Worm (Caenorhabditis elegans) whole organism, L1 larva: ENCODE data around the gene C05A2.4.
A peak's percentile ranks its signal among the peaks of the same experiment; 100 is the strongest.

Experiments
- C34B4.2 ChIP-seq: sonication (generic microtip); optimal IDR thresholded peaks from 2 replicates; lab custom pipeline; 2017; ENCODE audit warnings: mild to moderate bottlenecking, missing genetic modification characterization, missing compliant biosample characterization
- F16B12.6 ChIP-seq: fragments of 150-350 bp; optimal IDR thresholded peaks from 2 replicates; lab custom pipeline; 2014; ENCODE audit warnings: missing biosample characterization, missing genetic modification characterization
- Y116A8C.19 ChIP-seq: sonication (generic microtip); optimal IDR thresholded peaks from 2 replicates; lab custom pipeline; 2016; ENCODE audit warnings: missing compliant biosample characterization, missing genetic modification characterization, borderline replicate concordance
- aha-1 ChIP-seq: fragments of 150-350 bp; optimal IDR thresholded peaks from 2 replicates; lab custom pipeline; 2014; ENCODE audit warnings: missing biosample characterization, missing genetic modification characterization
- alr-1 ChIP-seq: fragments of 200-800 bp; sonication (Bioruptor generic); optimal IDR thresholded peaks from 2 replicates; lab custom pipeline; 2018; ENCODE audit warnings: borderline replicate concordance, mild to moderate bottlenecking, missing genetic modification characterization, missing compliant biosample characterization
- aly-2 ChIP-seq: fragments of 150-350 bp; optimal IDR thresholded peaks from 2 replicates; lab custom pipeline; 2014; ENCODE audit warnings: missing biosample characterization, missing genetic modification characterization
- blmp-1 ChIP-seq: fragments of 150-350 bp; optimal IDR thresholded peaks from 2 replicates; lab custom pipeline; 2014; ENCODE audit warnings: missing biosample characterization, missing genetic modification characterization
- ceh-63 ChIP-seq: fragments of 200-800 bp; sonication (Bioruptor generic); optimal IDR thresholded peaks from 2 replicates; lab custom pipeline; 2018; ENCODE audit warnings: mild to moderate bottlenecking, missing genetic modification characterization, missing compliant biosample characterization
- ceh-82 ChIP-seq, 3 experiments: fragments of 150-350 bp in 1 of 3; sonication (generic microtip) in 2 of 3; optimal IDR thresholded peaks; 2 replicates each; lab custom pipeline; 2014 to 2017; ENCODE audit warnings: missing biosample characterization in 3 of 3, missing genetic modification characterization in 3 of 3
- ceh-88 ChIP-seq: fragments of 200-800 bp; sonication (Bioruptor generic); IDR thresholded peaks from 2 replicates; pipeline ENCODE4 v1.3.6; 2022; ENCODE audit warnings: missing genetic modification characterization, missing compliant biosample characterization
- ces-1 ChIP-seq: fragments of 150-350 bp; optimal IDR thresholded peaks from 2 replicates; lab custom pipeline; 2014; ENCODE audit warnings: missing biosample characterization, missing genetic modification reagents, missing genetic modification characterization
- dpl-1 ChIP-seq, 3 experiments: fragments of 150-350 bp in 2 of 3; sonication (generic microtip) in 1 of 3; optimal IDR thresholded peaks; 2 replicates each; lab custom pipeline; 2014 to 2017; ENCODE audit warnings: missing biosample characterization in 3 of 3, missing genetic modification characterization in 3 of 3, missing genetic modification reagents in 3 of 3
- dsc-1 ChIP-seq: sonication (generic microtip); optimal IDR thresholded peaks from 2 replicates; lab custom pipeline; 2016; ENCODE audit warnings: mild to moderate bottlenecking, missing genetic modification characterization, missing compliant biosample characterization
- efl-1 ChIP-seq, 4 experiments: fragments of 150-350 bp; optimal IDR thresholded peaks in 3 of 4; peaks in 1 of 4; 1 replicate in 1 of 4; 2 replicates in 3 of 4; lab custom pipeline; 2014; ENCODE audit warnings: missing biosample characterization in 2 of 4, missing genetic modification characterization in 2 of 4, missing genetic modification reagents in 2 of 4
- efl-3 ChIP-seq: fragments of 200-800 bp; sonication (Bioruptor generic); optimal IDR thresholded peaks from 2 replicates; lab custom pipeline; 2018; ENCODE audit warnings: mild to moderate bottlenecking, missing genetic modification characterization, missing compliant biosample characterization
- elt-3 ChIP-seq, 6 experiments: fragments of 150-350 bp in 1 of 6; sonication (generic microtip); optimal IDR thresholded peaks; 2 replicates each; lab custom pipeline; 2017 to 2018; ENCODE audit warnings: missing biosample characterization in 6 of 6, missing genetic modification characterization in 6 of 6, inconsistent platforms in 1 of 6
- ets-5 ChIP-seq: fragments of 200-800 bp; sonication (Bioruptor generic); IDR thresholded peaks from 2 replicates; pipeline ENCODE4 v1.3.6; 2022; ENCODE audit warnings: missing genetic modification characterization, missing compliant biosample characterization
- fkh-10 ChIP-seq: sonication (generic microtip); optimal IDR thresholded peaks from 2 replicates; lab custom pipeline; 2017; ENCODE audit warnings: missing biosample characterization, missing genetic modification reagents, missing genetic modification characterization
- fkh-4 ChIP-seq: sonication (generic microtip); optimal IDR thresholded peaks from 2 replicates; lab custom pipeline; 2016; ENCODE audit warnings: missing compliant biosample characterization, missing genetic modification characterization, borderline replicate concordance
- fos-1 ChIP-seq: fragments of 150-350 bp; optimal IDR thresholded peaks from 2 replicates; lab custom pipeline; 2014; ENCODE audit warnings: missing biosample characterization, missing genetic modification characterization
- grh-1 ChIP-seq: fragments of 200-800 bp; sonication (Bioruptor generic); IDR thresholded peaks from 2 replicates; pipeline ENCODE4 v1.3.6; 2022; ENCODE audit warnings: missing genetic modification reagents, missing genetic modification characterization, missing compliant biosample characterization
- hlh-4 ChIP-seq: sonication (generic microtip); optimal IDR thresholded peaks from 2 replicates; lab custom pipeline; 2016; ENCODE audit warnings: mild to moderate bottlenecking, missing genetic modification characterization, missing compliant biosample characterization
- hpl-2 ChIP-seq: fragments of 150-350 bp; optimal IDR thresholded peaks from 2 replicates; lab custom pipeline; 2014; ENCODE audit warnings: missing biosample characterization, missing genetic modification reagents, missing genetic modification characterization
- irx-1 ChIP-seq: sonication (generic microtip); optimal IDR thresholded peaks from 2 replicates; lab custom pipeline; 2016; ENCODE audit warnings: missing genetic modification characterization, missing compliant biosample characterization
- lin-14 ChIP-seq: fragments of 200-800 bp; sonication (Bioruptor generic); optimal IDR thresholded peaks from 2 replicates; lab custom pipeline; 2018; ENCODE audit warnings: mild to moderate bottlenecking, missing genetic modification characterization, moderate library complexity, missing compliant biosample characterization
- lin-15B ChIP-seq: fragments of 150-350 bp; sonication (generic microtip); optimal IDR thresholded peaks from 3 replicates; lab custom pipeline; 2014; ENCODE audit warnings: missing biosample characterization, missing genetic modification characterization
- lin-39 ChIP-seq: fragments of 150-350 bp; optimal IDR thresholded peaks from 2 replicates; lab custom pipeline; 2014; ENCODE audit warnings: missing biosample characterization, missing genetic modification reagents, missing genetic modification characterization
- mef-2 ChIP-seq: fragments of 150-350 bp; optimal IDR thresholded peaks from 2 replicates; lab custom pipeline; 2014; ENCODE audit warnings: missing biosample characterization, missing genetic modification characterization
- nhr-19 ChIP-seq: fragments of 200-800 bp; sonication (Bioruptor generic); conservative IDR thresholded peaks from 2 replicates; pipeline ENCODE4 v1.3.6; 2022; ENCODE audit warnings: missing genetic modification characterization, missing compliant biosample characterization
- nhr-237 ChIP-seq: fragments of 150-350 bp; optimal IDR thresholded peaks from 2 replicates; lab custom pipeline; 2014; ENCODE audit warnings: missing biosample characterization, missing genetic modification characterization
- nhr-47 ChIP-seq: sonication (generic microtip); optimal IDR thresholded peaks from 2 replicates; lab custom pipeline; 2016; ENCODE audit warnings: mild to moderate bottlenecking, missing genetic modification characterization, moderate library complexity, missing compliant biosample characterization
- nhr-71 ChIP-seq: sonication (generic microtip); optimal IDR thresholded peaks from 2 replicates; lab custom pipeline; 2016; ENCODE audit warnings: mild to moderate bottlenecking, missing genetic modification characterization, moderate library complexity, missing compliant biosample characterization
- nhr-85 ChIP-seq: sonication (generic microtip); peaks from one replicate; lab custom pipeline; 2016; ENCODE audit warnings: missing genetic modification characterization, inconsistent platforms, missing compliant biosample characterization
- nhr-90 ChIP-seq: sonication (generic microtip); optimal IDR thresholded peaks from 2 replicates; lab custom pipeline; 2016; ENCODE audit warnings: mild to moderate bottlenecking, missing genetic modification characterization, missing compliant biosample characterization; ENCODE audit not compliant: poor library complexity
- pag-3 ChIP-seq: sonication (generic microtip); optimal IDR thresholded peaks from 2 replicates; lab custom pipeline; 2017; ENCODE audit warnings: missing genetic modification characterization, mild to moderate bottlenecking, missing compliant biosample characterization, antibody characterized with exemption, borderline replicate concordance; ENCODE audit not compliant: insufficient read depth
- snu-23 ChIP-seq: sonication (generic microtip); optimal IDR thresholded peaks from 2 replicates; lab custom pipeline; 2016; ENCODE audit warnings: missing genetic modification characterization, missing compliant biosample characterization
- sox-4 ChIP-seq: sonication (generic microtip); optimal IDR thresholded peaks from 2 replicates; lab custom pipeline; 2016; ENCODE audit warnings: missing genetic modification characterization, missing compliant biosample characterization
- swsn-7 ChIP-seq: sonication (generic microtip); optimal IDR thresholded peaks from 2 replicates; lab custom pipeline; 2016; ENCODE audit warnings: missing genetic modification characterization, missing compliant biosample characterization
- tbx-2 ChIP-seq: sonication (generic microtip); optimal IDR thresholded peaks from 2 replicates; lab custom pipeline; 2016; ENCODE audit warnings: missing genetic modification characterization, missing compliant biosample characterization
- unc-130 ChIP-seq: fragments of 150-350 bp; optimal IDR thresholded peaks from 2 replicates; lab custom pipeline; 2017; ENCODE audit warnings: missing biosample characterization, missing genetic modification characterization, inconsistent platforms
- unc-62 ChIP-seq: fragments of 150-350 bp; optimal IDR thresholded peaks from 2 replicates; lab custom pipeline; 2014; ENCODE audit warnings: missing biosample characterization, missing genetic modification reagents, missing genetic modification characterization
- unc-86 ChIP-seq: sonication (generic microtip); optimal IDR thresholded peaks from 2 replicates; lab custom pipeline; 2016; ENCODE audit warnings: missing genetic modification characterization, missing compliant biosample characterization

Gene C05A2.4

ce11 chrV:10682122-10682521, 13.2 kb upstream of the C05A2.4 start, which contains the start of gene gsp-1:
TSS of gene gsp-1 (plus strand) at chrV:10682422.
- TF ChIP-seq unc-130 (tag; lab: Kevin White, UChicago) = no peak
- TF ChIP-seq efl-1 (optimal IDR thresholded peaks at IDR 0.05; lab: Kevin White, UChicago) = no peak
- peak in 1 of 2 experiments; percentile 49 for TF ChIP-seq efl-1 (GFP tag; optimal IDR thresholded peaks at IDR 0.05 in 1 of 2; lab: Kevin White, UChicago)
- no peak for TF ChIP-seq lin-39
- TF ChIP-seq nhr-71 (tag; lab: Kevin White, UChicago) = no peak
- TF ChIP-seq nhr-85 (tag; lab: Kevin White, UChicago) = peak; percentile 41

ce11 chrV:10683458-10683857, 11.8 kb upstream of the C05A2.4 start:
- TF ChIP-seq grh-1 (GFP tag; lab: Robert Waterston, UW) = no peak
- TF ChIP-seq aly-2 (tag; lab: Kevin White, UChicago) = no peak
- TF ChIP-seq efl-1 (optimal IDR thresholded peaks at IDR 0.05; lab: Kevin White, UChicago) = no peak
- peak in 1 of 2 experiments; percentile 86 for TF ChIP-seq efl-1 (GFP tag; optimal IDR thresholded peaks at IDR 0.05 in 1 of 2; lab: Kevin White, UChicago)
- TF ChIP-seq irx-1 (tag; lab: Kevin White, UChicago) = no peak
- TF ChIP-seq F16B12.6 (tag; lab: Kevin White, UChicago) = no peak
- no peak for TF ChIP-seq nhr-71 (tag; lab: Kevin White, UChicago)

DNA sequence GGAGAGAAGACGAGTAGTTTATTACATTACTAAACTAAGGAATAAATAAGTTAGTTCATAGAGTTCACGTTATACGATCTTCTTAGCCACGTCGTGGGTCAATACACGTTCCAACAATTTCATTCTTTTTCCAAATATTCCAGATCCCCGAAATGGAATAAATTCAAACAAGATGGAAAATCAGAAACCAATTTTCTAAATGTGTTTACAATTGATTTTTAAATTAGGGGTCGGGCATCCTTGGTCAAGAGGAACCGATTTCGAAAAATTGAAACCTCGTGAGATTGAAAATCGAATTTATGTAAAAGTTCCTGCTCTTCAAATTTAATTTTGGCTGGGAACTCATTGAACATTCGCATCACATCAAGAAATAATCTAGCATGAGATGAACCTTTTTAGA, 10.5 kb upstream of the C05A2.4 start:
- TF ChIP-seq efl-3 (GFP tag; lab: Kevin White, UChicago) (no peak), ceh-63 (GFP tag; lab: Kevin White, UChicago) (no peak), mef-2 (tag; lab: Kevin White, UChicago) (no peak), ceh-88 (GFP tag; lab: Robert Waterston, UW) (no peak), aha-1 (tag; lab: Kevin White, UChicago) (no peak), hlh-4 (tag; lab: Kevin White, UChicago) (no peak), swsn-7 (no peak), ces-1 (no peak), lin-14 (GFP tag; lab: Kevin White, UChicago) (peak; percentile 20), pag-3 (tag; lab: Kevin White, UChicago) (no peak), lin-15B (tag; lab: Kevin White, UChicago) (no peak), snu-23 (no peak), sox-4 (tag; lab: Kevin White, UChicago) (no peak), nhr-47 (tag; lab: Kevin White, UChicago) (no peak), elt-3 (tag; optimal IDR thresholded peaks at IDR 0.05; lab: Kevin White, UChicago) (no peak), fkh-4 (tag; lab: Kevin White, UChicago) (peak; percentile 59), blmp-1 (tag; lab: Kevin White, UChicago) (no peak), fos-1 (no peak), tbx-2 (no peak), dsc-1 (peak; percentile 84), dpl-1 (GFP tag; optimal IDR thresholded peaks at IDR 0.05; lab: Kevin White, UChicago) (no peak), unc-86 (no peak), fkh-10 (peak; percentile 41)

DNA sequence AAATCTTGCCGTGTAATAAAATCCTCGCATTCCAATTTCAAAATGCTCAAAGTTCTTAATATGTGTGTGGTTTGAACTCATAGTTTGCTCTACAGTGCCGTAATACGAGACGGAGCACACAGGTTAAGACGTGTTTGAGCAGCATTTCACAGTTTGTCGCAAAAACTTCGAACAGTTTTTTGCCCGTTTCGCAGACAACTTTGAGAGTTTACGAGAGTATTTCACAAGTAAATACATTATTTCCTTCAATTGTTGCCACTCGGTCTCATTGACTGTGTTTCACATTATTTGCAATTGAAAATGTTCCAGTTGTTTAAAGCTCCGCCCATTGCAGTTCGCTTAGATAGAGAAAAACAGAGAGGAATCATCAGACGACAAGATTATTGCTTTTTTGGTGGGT, 7.7 kb upstream of the C05A2.4 start, which contains the start of gene F29F11.20:
F29F11.20 (plus strand) TSS at position 301 of the 400 bp plus-strand sequence.
- TF ChIP-seq unc-62 (GFP tag; lab: Kevin White, UChicago) (no peak), aly-2 (tag; lab: Kevin White, UChicago) (no peak), C34B4.2 (no peak), ces-1 (no peak), nhr-237 (tag; lab: Kevin White, UChicago) (no peak), nhr-19 (GFP tag; lab: Robert Waterston, UW) (no peak), alr-1 (tag; lab: Kevin White, UChicago) (no peak), Y116A8C.19 (tag; lab: Kevin White, UChicago) (no peak), ceh-82 (tag; optimal IDR thresholded peaks at IDR 0.05; lab: Kevin White, UChicago) (no peak), ets-5 (GFP tag; lab: Robert Waterston, UW) (no peak), nhr-90 (tag; lab: Kevin White, UChicago) (no peak), fkh-10 (no peak), hpl-2 (GFP tag; lab: Kevin White, UChicago) (no peak), snu-23 (no peak), pag-3 (tag; lab: Kevin White, UChicago) (no peak), ceh-88 (GFP tag; lab: Robert Waterston, UW) (no peak)
